Worm (Caenorhabditis elegans): Measurements from ENCODE around the gene bas-1.

ce11 chrIII:5566496-5566895 is 45.6 kb upstream of the bas-1 start:
- no peak for TF ChIP-seq elt-3 (tag; optimal IDR thresholded peaks at IDR 0.05)
- TF ChIP-seq egl-27 (tag; optimal IDR thresholded peaks at IDR 0.05), result no peak
- TF ChIP-seq nhr-12 (tag; optimal IDR thresholded peaks at IDR 0.05), result no peak
- TF ChIP-seq ceh-16 (tag; optimal IDR thresholded peaks at IDR 0.05), result no peak
- no peak for TF ChIP-seq unc-39 (tag; optimal IDR thresholded peaks at IDR 0.05)
- TF ChIP-seq R02D3.7 (tag; optimal IDR thresholded peaks at IDR 0.05), result no peak
- no peak for TF ChIP-seq gmeb-1 (tag; optimal IDR thresholded peaks at IDR 0.05)
- no peak for TF ChIP-seq nhr-237 (tag; optimal IDR thresholded peaks at IDR 0.05)
- TF ChIP-seq lin-11 (tag; optimal IDR thresholded peaks at IDR 0.05), result no peak
- no peak for TF ChIP-seq skn-1 (tag; optimal IDR thresholded peaks at IDR 0.05)
- TF ChIP-seq elt-1 (tag; optimal IDR thresholded peaks at IDR 0.05), result no peak
- TF ChIP-seq F13H6.1 (tag; optimal IDR thresholded peaks at IDR 0.05), result no peak

Data from whole organism, L2 larva.